Fruit fly (Drosophila melanogaster) whole organism, embryonic: ENCODE measurements around the gene mahe.

Experiments used
- CG10274 ChIP-seq: fragments of 200-800 bp; sonication (Bioruptor generic); optimal IDR thresholded peaks from 3 replicates; lab custom pipeline; 2017; ENCODE audit warnings: missing biosample characterization, mild to moderate bottlenecking, missing genetic modification characterization
- CG11247 ChIP-seq: fragments of 200-800 bp; sonication (Bioruptor generic); IDR thresholded peaks from 2 replicates; pipeline ENCODE4 v1.3.6; 2022; ENCODE audit warnings: missing biosample characterization, missing genetic modification characterization
- CG13123 ChIP-seq: fragments of 200-800 bp; sonication (Bioruptor generic); optimal IDR thresholded peaks from 2 replicates; lab custom pipeline; 2016; ENCODE audit warnings: missing biosample characterization, missing genetic modification characterization
- CG13296 ChIP-seq: fragments of 200-800 bp; sonication (Bioruptor generic); optimal IDR thresholded peaks from 3 replicates; lab custom pipeline; 2018; ENCODE audit warnings: missing biosample characterization, mild to moderate bottlenecking, missing genetic modification characterization
- CG13624 ChIP-seq: fragments of 200-800 bp; sonication (Bioruptor generic); optimal IDR thresholded peaks from 2 replicates; lab custom pipeline; 2016; ENCODE audit warnings: missing biosample characterization, missing genetic modification characterization
- CG15479 ChIP-seq: fragments of 200-800 bp; sonication (Bioruptor generic); optimal IDR thresholded peaks from 3 replicates; lab custom pipeline; 2019; ENCODE audit warnings: missing biosample characterization, mild to moderate bottlenecking, missing genetic modification characterization, moderate library complexity
- CG17912 ChIP-seq: fragments of 200-800 bp; sonication (Bioruptor generic); optimal IDR thresholded peaks from 2 replicates; lab custom pipeline; 2018; ENCODE audit warnings: missing biosample characterization, mild to moderate bottlenecking, missing genetic modification characterization
- CG32532 ChIP-seq: fragments of 200-800 bp; sonication (Bioruptor generic); IDR thresholded peaks from 2 replicates; pipeline ENCODE4 v1.3.6; 2022; ENCODE audit warnings: missing biosample characterization, missing genetic modification characterization
- CG34376 ChIP-seq: fragments of 200-800 bp; sonication (Bioruptor generic); optimal IDR thresholded peaks from 2 replicates; lab custom pipeline; 2018; ENCODE audit warnings: missing biosample characterization, mild to moderate bottlenecking, missing genetic modification characterization
- CG3995 ChIP-seq: fragments of 200-800 bp; sonication (Bioruptor generic); optimal IDR thresholded peaks from 3 replicates; lab custom pipeline; 2016; ENCODE audit warnings: missing biosample characterization, missing genetic modification characterization
- CG42726 ChIP-seq: fragments of 200-800 bp; sonication (Bioruptor generic); IDR thresholded peaks from 2 replicates; pipeline ENCODE4 v1.3.6; 2022; ENCODE audit warnings: missing biosample characterization, missing genetic modification characterization; ENCODE audit not compliant: partially characterized antibody
- CG43689 ChIP-seq: fragments of 200-800 bp; sonication (Bioruptor generic); IDR thresholded peaks from 2 replicates; pipeline ENCODE4 v1.3.6; 2022; ENCODE audit warnings: missing biosample characterization, missing genetic modification characterization
- CG5953 ChIP-seq: fragments of 200-800 bp; sonication (Bioruptor generic); IDR thresholded peaks from 2 replicates; pipeline ENCODE4 v1.3.6; 2022; ENCODE audit warnings: missing biosample characterization, missing genetic modification characterization
- CG6175 ChIP-seq: fragments of 200-800 bp; sonication (Bioruptor generic); IDR thresholded peaks from 3 replicates; pipeline ENCODE4 v1.3.6; 2022; ENCODE audit warnings: missing biosample characterization, missing genetic modification characterization
- CG7372 ChIP-seq: fragments of 200-800 bp; sonication (Bioruptor generic); IDR thresholded peaks from 2 replicates; pipeline ENCODE4 v1.3.6; 2022; ENCODE audit warnings: missing biosample characterization, missing genetic modification characterization
- CkIIα-i1 ChIP-seq: fragments of 200-800 bp; sonication (Bioruptor generic); IDR thresholded peaks from 2 replicates; pipeline ENCODE4 v1.3.6; 2022; ENCODE audit warnings: missing biosample characterization, missing genetic modification characterization
- Dbx ChIP-seq: fragments of 200-800 bp; sonication (Bioruptor generic); IDR thresholded peaks from 3 replicates; pipeline ENCODE4 v1.3.6; 2022; ENCODE audit warnings: missing biosample characterization, missing genetic modification characterization
- Ets97D ChIP-seq: fragments of 200-800 bp; sonication (Bioruptor generic); optimal IDR thresholded peaks from 3 replicates; lab custom pipeline; 2016; ENCODE audit warnings: missing biosample characterization, missing genetic modification characterization
- Fer1 ChIP-seq: fragments of 200-800 bp; sonication (Bioruptor generic); optimal IDR thresholded peaks from 2 replicates; lab custom pipeline; 2017; ENCODE audit warnings: missing biosample characterization, mild to moderate bottlenecking, missing genetic modification characterization
- Fer3 ChIP-seq: fragments of 200-800 bp; sonication (Bioruptor generic); optimal IDR thresholded peaks from 2 replicates; lab custom pipeline; 2018; ENCODE audit warnings: missing biosample characterization, mild to moderate bottlenecking, missing genetic modification characterization, moderate library complexity
- Hey ChIP-seq: fragments of 200-800 bp; sonication (Bioruptor generic); optimal IDR thresholded peaks from 3 replicates; lab custom pipeline; 2018; ENCODE audit warnings: missing biosample characterization, mild to moderate bottlenecking, missing genetic modification characterization
- Hmx ChIP-seq: fragments of 200-800 bp; sonication (Bioruptor generic); optimal IDR thresholded peaks from 2 replicates; lab custom pipeline; 2016; ENCODE audit warnings: missing biosample characterization, missing genetic modification characterization
- Hr78 ChIP-seq, 2 experiments: fragments of 200-800 bp in 1 of 2; fragments of >200 bp in 1 of 2; sonication (Bioruptor generic) in 1 of 2; optimal IDR thresholded peaks; 2 replicates each; lab custom pipeline; 2017 to 2019; ENCODE audit warnings: missing biosample characterization in 2 of 2, missing genetic modification characterization in 2 of 2, mild to moderate bottlenecking in 1 of 2, moderate library complexity in 1 of 2
- Lhr ChIP-seq: fragments of 200-800 bp; sonication (Bioruptor generic); optimal IDR thresholded peaks from 3 replicates; lab custom pipeline; 2017; ENCODE audit warnings: mild to moderate bottlenecking, missing biosample characterization, missing genetic modification reagents, missing genetic modification characterization
- MTF-1 ChIP-seq: fragments of 200-800 bp; sonication (Bioruptor generic); optimal IDR thresholded peaks from 2 replicates; lab custom pipeline; 2018; ENCODE audit warnings: missing biosample characterization, mild to moderate bottlenecking, missing genetic modification characterization, borderline replicate concordance
- Mad ChIP-seq: fragments of 200-800 bp; sonication (Bioruptor generic); optimal IDR thresholded peaks from 2 replicates; lab custom pipeline; 2016; ENCODE audit warnings: missing biosample characterization, missing genetic modification characterization
- Nf-YA ChIP-seq: fragments of 200-800 bp; sonication (Bioruptor generic); IDR thresholded peaks from 2 replicates; pipeline ENCODE4 v1.3.6; 2022; ENCODE audit warnings: missing biosample characterization, missing genetic modification characterization
- Rfx ChIP-seq: fragments of 200-800 bp; sonication (Bioruptor generic); IDR thresholded peaks from 2 replicates; pipeline ENCODE4 v1.3.6; 2022; ENCODE audit warnings: missing biosample characterization, missing genetic modification characterization
- Tbp ChIP-seq: fragments of >200 bp; optimal IDR thresholded peaks from 2 replicates; lab custom pipeline; 2018; ENCODE audit warnings: missing biosample characterization, missing genetic modification characterization
- Trl ChIP-seq, 3 experiments: fragments of >200 bp in 2 of 3; fragments of 200-800 bp in 1 of 3; sonication (Bioruptor generic) in 1 of 3; optimal IDR thresholded peaks; 2 replicates in 1 of 3; 3 replicates in 2 of 3; lab custom pipeline; 2016 to 2017; ENCODE audit warnings: missing biosample characterization in 1 of 3, missing genetic modification characterization in 1 of 3
- Xbp1 ChIP-seq: fragments of 200-800 bp; sonication (Bioruptor generic); optimal IDR thresholded peaks from 3 replicates; lab custom pipeline; 2016; ENCODE audit warnings: missing biosample characterization, mild to moderate bottlenecking, missing genetic modification characterization
- abd-A ChIP-seq: fragments of 200-800 bp; sonication (Bioruptor generic); optimal IDR thresholded peaks from 3 replicates; lab custom pipeline; 2019; ENCODE audit warnings: missing biosample characterization, mild to moderate bottlenecking, missing genetic modification characterization, moderate library complexity
- bab2 ChIP-seq: fragments of 200-800 bp; sonication (Bioruptor generic); optimal IDR thresholded peaks from 2 replicates; lab custom pipeline; 2016; ENCODE audit warnings: missing biosample characterization, missing genetic modification characterization
- bcd ChIP-seq: fragments of 200-800 bp; sonication (Bioruptor generic); optimal IDR thresholded peaks from 2 replicates; lab custom pipeline; 2017; ENCODE audit warnings: missing biosample characterization, mild to moderate bottlenecking, missing genetic modification characterization
- cwo ChIP-seq: fragments of 200-800 bp; sonication (Bioruptor generic); optimal IDR thresholded peaks from 3 replicates; lab custom pipeline; 2017; ENCODE audit warnings: missing biosample characterization, missing genetic modification characterization, mild to moderate bottlenecking, moderate library complexity, missing genetic modification reagents
- dysf ChIP-seq: fragments of 200-800 bp; sonication (Bioruptor generic); IDR thresholded peaks from 3 replicates; pipeline ENCODE4 v1.3.6; 2022; ENCODE audit warnings: missing biosample characterization, missing genetic modification characterization
- emc ChIP-seq: fragments of 200-800 bp; sonication (Bioruptor generic); optimal IDR thresholded peaks from 2 replicates; lab custom pipeline; 2016; ENCODE audit warnings: missing biosample characterization, missing genetic modification characterization
- fd3F ChIP-seq: fragments of 200-800 bp; sonication (Bioruptor generic); optimal IDR thresholded peaks from 2 replicates; lab custom pipeline; 2018; ENCODE audit warnings: missing biosample characterization, mild to moderate bottlenecking, missing genetic modification characterization, moderate library complexity
- fd96Cb ChIP-seq: fragments of 200-800 bp; sonication (Bioruptor generic); optimal IDR thresholded peaks from 2 replicates; lab custom pipeline; 2018; ENCODE audit warnings: missing biosample characterization, mild to moderate bottlenecking, missing genetic modification characterization, moderate library complexity
- ham ChIP-seq: fragments of 200-800 bp; sonication (Bioruptor generic); IDR thresholded peaks from 2 replicates; pipeline ENCODE4 v1.3.6; 2022; ENCODE audit warnings: missing biosample characterization, missing genetic modification characterization
- insv ChIP-seq, 2 experiments: fragments of 200-800 bp; sonication (Bioruptor generic); optimal IDR thresholded peaks; 3 replicates each; lab custom pipeline; 2016 to 2018; ENCODE audit warnings: missing biosample characterization in 2 of 2, missing genetic modification characterization in 2 of 2
- inv ChIP-seq: fragments of 200-800 bp; sonication (Bioruptor generic); IDR thresholded peaks from 2 replicates; pipeline ENCODE4 v1.3.6; 2022; ENCODE audit warnings: missing biosample characterization, missing genetic modification characterization; ENCODE audit not compliant: partially characterized antibody
- nmo ChIP-seq: fragments of 200-800 bp; sonication (Bioruptor generic); optimal IDR thresholded peaks from 2 replicates; lab custom pipeline; 2018; ENCODE audit warnings: missing biosample characterization, mild to moderate bottlenecking, missing genetic modification characterization, moderate library complexity
- pfk ChIP-seq: fragments of 200-800 bp; sonication (Bioruptor generic); optimal IDR thresholded peaks from 2 replicates; lab custom pipeline; 2018; ENCODE audit warnings: missing biosample characterization, mild to moderate bottlenecking, missing genetic modification characterization, moderate library complexity
- pzg ChIP-seq: fragments of 200-800 bp; sonication (Bioruptor generic); optimal IDR thresholded peaks from 3 replicates; lab custom pipeline; 2018; ENCODE audit warnings: missing biosample characterization, mild to moderate bottlenecking, missing genetic modification characterization, moderate library complexity
- sens-2 ChIP-seq: fragments of 200-800 bp; sonication (Bioruptor generic); IDR thresholded peaks from 2 replicates; pipeline ENCODE4 v1.3.6; 2022; ENCODE audit warnings: missing biosample characterization, missing genetic modification characterization
- sim ChIP-seq: fragments of 200-800 bp; sonication (Bioruptor generic); IDR thresholded peaks from 2 replicates; pipeline ENCODE4 v1.3.6; 2022; ENCODE audit warnings: missing biosample characterization, missing genetic modification characterization
- sna ChIP-seq: fragments of 200-800 bp; sonication (Bioruptor generic); IDR thresholded peaks from 2 replicates; pipeline ENCODE4 v1.3.6; 2022; ENCODE audit warnings: missing biosample characterization, missing genetic modification characterization; ENCODE audit not compliant: partially characterized antibody
- stwl ChIP-seq: fragments of 200-800 bp; sonication (Bioruptor generic); optimal IDR thresholded peaks from 3 replicates; lab custom pipeline; 2018; ENCODE audit warnings: missing biosample characterization, mild to moderate bottlenecking, missing genetic modification characterization, moderate library complexity

mahe gene

DNA sequence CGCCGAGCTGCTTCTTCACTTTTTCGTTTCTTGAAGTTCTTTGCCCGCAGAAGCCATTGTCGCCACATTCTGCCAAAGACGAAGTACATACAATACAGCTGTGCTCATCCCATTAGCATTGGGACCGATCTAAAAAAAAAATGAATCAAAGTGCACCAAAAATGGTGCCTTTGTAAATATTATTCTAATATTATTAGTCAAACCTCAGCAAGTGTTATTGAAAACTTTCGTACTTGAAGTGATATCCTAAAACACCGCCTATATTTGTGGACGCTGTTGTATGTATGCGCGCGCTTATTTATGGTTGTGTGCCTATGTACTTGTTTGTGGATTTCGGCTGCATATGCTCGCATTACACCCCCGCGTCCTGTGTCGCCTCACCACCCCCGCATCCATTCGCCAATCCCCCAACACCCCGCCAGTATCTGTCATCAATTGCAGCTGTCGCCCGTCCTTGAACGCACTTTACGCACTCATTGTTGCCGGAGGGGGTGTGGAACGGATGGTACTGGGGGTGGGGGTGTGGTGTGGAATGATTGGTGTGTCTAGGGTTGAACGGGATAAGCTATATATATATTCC is 41.3 kb upstream of the mahe start (continued):
- TF ChIP-seq Hmx (GFP tag; lab: Kevin White, UChicago) (no peak), cwo (peak; percentile 78), CG34376 (peak; percentile 55), sens-2 (peak; percentile 79), CG43689 (GFP tag; lab: Robert Waterston, UW) (peak; percentile 82), Dbx (peak; percentile 74), CG17912 (GFP tag; lab: Kevin White, UChicago) (no peak), MTF-1 (peak; percentile 83), nmo (GFP tag; lab: Kevin White, UChicago) (peak; percentile 93), fd96Cb (tag; lab: Kevin White, UChicago) (peak; percentile 89), Rfx (GFP tag; lab: Robert Waterston, UW) (peak; percentile 84), Xbp1 (peak; percentile 88), pfk (GFP tag; lab: Kevin White, UChicago) (no peak), CG13624 (GFP tag; lab: Kevin White, UChicago) (peak; percentile 8), Fer1 (GFP tag; lab: Kevin White, UChicago) (peak; percentile 89), Nf-YA (GFP tag; lab: Robert Waterston, UW) (peak; percentile 75), emc (no peak), Hey (tag; lab: Kevin White, UChicago) (peak; percentile 45), inv (GFP tag; lab: Robert Waterston, UW) (no peak)
- TF ChIP-seq, all 482 proteins: peak for 401

DNA sequence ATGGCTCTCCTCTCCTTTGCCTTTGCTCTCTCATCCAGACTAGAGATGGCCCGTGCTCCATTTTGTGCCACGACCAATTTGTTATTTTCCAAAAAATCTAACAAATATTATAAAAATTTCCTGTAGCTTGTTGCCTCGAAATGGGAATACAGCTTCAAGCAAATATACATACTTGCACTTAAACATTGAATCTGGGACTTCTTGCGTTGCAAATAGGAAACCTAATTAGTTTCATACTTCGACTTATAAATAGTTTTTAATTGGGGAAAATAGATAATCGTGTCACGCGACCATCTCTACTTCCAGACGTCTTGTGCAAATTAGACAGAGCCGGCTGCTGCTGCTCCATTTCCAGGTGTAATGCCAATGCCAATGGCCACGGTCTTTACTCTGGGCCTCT is 39.2 kb upstream of the mahe start:
- no peak for TF ChIP-seq bab2 (GFP tag; lab: Kevin White, UChicago)
- TF ChIP-seq insv (GFP tag; optimal IDR thresholded peaks at IDR 0.05; lab: Kevin White, UChicago), result no peak
- no peak for TF ChIP-seq stwl
- no peak for TF ChIP-seq Trl (optimal IDR thresholded peaks at IDR 0.05; lab: Kevin White, UChicago)
- TF ChIP-seq Trl (GFP tag; optimal IDR thresholded peaks at IDR 0.05; lab: Kevin White, UChicago), result no peak
- TF ChIP-seq Hey (tag; lab: Kevin White, UChicago), result no peak
- no peak for TF ChIP-seq Hr78 (GFP tag; optimal IDR thresholded peaks at IDR 0.05; lab: Kevin White, UChicago)
- no peak for TF ChIP-seq CG5953 (GFP tag; lab: Robert Waterston, UW)
- no peak for TF ChIP-seq ham
- TF ChIP-seq Fer3, result peak; percentile 57
- TF ChIP-seq Lhr (GFP tag; lab: Kevin White, UChicago), result no peak
- TF ChIP-seq CG32532 (GFP tag; lab: Robert Waterston, UW), result peak; percentile 9; the same call in 1 of the 2 replicates
- no peak for TF ChIP-seq pzg (GFP tag; lab: Kevin White, UChicago)
- TF ChIP-seq sna (GFP tag; lab: Robert Waterston, UW), result no peak; the same call in 1 of the 2 replicates
- TF ChIP-seq CG15479 (GFP tag; lab: Kevin White, UChicago), result no peak
- no peak for TF ChIP-seq CG13123 (GFP tag; lab: Kevin White, UChicago)
- no peak for TF ChIP-seq CG3995 (GFP tag; lab: Kevin White, UChicago)
- no peak for TF ChIP-seq abd-A (tag; lab: Kevin White, UChicago)
- TF ChIP-seq dysf, result peak; percentile 67
- TF ChIP-seq bcd (GFP tag; lab: Kevin White, UChicago), result peak; percentile 51
- TF ChIP-seq CG42726 (GFP tag; lab: Robert Waterston, UW), result no peak
- 0 out of 3 replicates have a peak, but pooled peaks have one; percentile 26 for TF ChIP-seq CG6175 (GFP tag; lab: Robert Waterston, UW)
- TF ChIP-seq CG7372 (GFP tag; lab: Robert Waterston, UW), result 0 out of 2 replicates have a peak, but pooled peaks have one; percentile 9
- no peak for TF ChIP-seq CG11247 (GFP tag; lab: Robert Waterston, UW)
- no peak for TF ChIP-seq CG10274 (GFP tag; lab: Kevin White, UChicago)
- no peak for TF ChIP-seq Nf-YA (GFP tag; lab: Robert Waterston, UW)
- TF ChIP-seq Ets97D (GFP tag; lab: Kevin White, UChicago), result no peak
- TF ChIP-seq CkIIα-i1, result no peak
- TF ChIP-seq Mad, result peak; percentile 33
- TF ChIP-seq Dbx, result peak; percentile 49; the same call in 1 of the 3 replicates
- no peak for TF ChIP-seq sim (GFP tag; lab: Robert Waterston, UW)
- no peak for TF ChIP-seq Tbp
- peak; percentile 47 for TF ChIP-seq CG13296 (GFP tag; lab: Kevin White, UChicago)
- peak; percentile 9 for TF ChIP-seq fd3F (GFP tag; lab: Kevin White, UChicago)
